Worm (Caenorhabditis elegans) whole organism, L1 larva: ENCODE results near the gene T03F7.5.

Experiments
- C04F5.9 ChIP-seq: sonication (generic microtip); optimal IDR thresholded peaks from 2 replicates; lab custom pipeline; 2016; ENCODE audit warnings: missing genetic modification characterization, missing compliant biosample characterization
- C16A3.4 ChIP-seq: fragments of 150-350 bp; optimal IDR thresholded peaks from 2 replicates; lab custom pipeline; 2014; ENCODE audit warnings: missing biosample characterization, missing genetic modification characterization
- F16B12.6 ChIP-seq: fragments of 150-350 bp; optimal IDR thresholded peaks from 2 replicates; lab custom pipeline; 2014; ENCODE audit warnings: missing biosample characterization, missing genetic modification characterization
- Y116A8C.19 ChIP-seq: sonication (generic microtip); optimal IDR thresholded peaks from 2 replicates; lab custom pipeline; 2016; ENCODE audit warnings: missing compliant biosample characterization, missing genetic modification characterization, borderline replicate concordance
- aha-1 ChIP-seq: fragments of 150-350 bp; optimal IDR thresholded peaks from 2 replicates; lab custom pipeline; 2014; ENCODE audit warnings: missing biosample characterization, missing genetic modification characterization
- aly-2 ChIP-seq: fragments of 150-350 bp; optimal IDR thresholded peaks from 2 replicates; lab custom pipeline; 2014; ENCODE audit warnings: missing biosample characterization, missing genetic modification characterization
- ama-1 ChIP-seq: fragments of 150-350 bp; optimal IDR thresholded peaks from 2 replicates; lab custom pipeline; 2014
- ceh-63 ChIP-seq: fragments of 200-800 bp; sonication (Bioruptor generic); optimal IDR thresholded peaks from 2 replicates; lab custom pipeline; 2018; ENCODE audit warnings: mild to moderate bottlenecking, missing genetic modification characterization, missing compliant biosample characterization
- ceh-8 ChIP-seq: fragments of 200-800 bp; sonication (Bioruptor generic); optimal IDR thresholded peaks from 2 replicates; lab custom pipeline; 2018; ENCODE audit warnings: mild to moderate bottlenecking, missing genetic modification characterization, moderate library complexity, missing compliant biosample characterization
- ceh-88 ChIP-seq: fragments of 200-800 bp; sonication (Bioruptor generic); IDR thresholded peaks from 2 replicates; pipeline ENCODE4 v1.3.6; 2022; ENCODE audit warnings: missing genetic modification characterization, missing compliant biosample characterization
- ceh-90 ChIP-seq: sonication (generic microtip); optimal IDR thresholded peaks from 2 replicates; lab custom pipeline; 2016; ENCODE audit warnings: missing genetic modification characterization, missing compliant biosample characterization
- dsc-1 ChIP-seq: sonication (generic microtip); optimal IDR thresholded peaks from 2 replicates; lab custom pipeline; 2016; ENCODE audit warnings: mild to moderate bottlenecking, missing genetic modification characterization, missing compliant biosample characterization
- efl-3 ChIP-seq: fragments of 200-800 bp; sonication (Bioruptor generic); optimal IDR thresholded peaks from 2 replicates; lab custom pipeline; 2018; ENCODE audit warnings: mild to moderate bottlenecking, missing genetic modification characterization, missing compliant biosample characterization
- elt-3 ChIP-seq, 6 experiments: fragments of 150-350 bp in 1 of 6; sonication (generic microtip); optimal IDR thresholded peaks; 2 replicates each; lab custom pipeline; 2017 to 2018; ENCODE audit warnings: missing biosample characterization in 6 of 6, missing genetic modification characterization in 6 of 6, inconsistent platforms in 1 of 6
- fkh-10 ChIP-seq: sonication (generic microtip); optimal IDR thresholded peaks from 2 replicates; lab custom pipeline; 2017; ENCODE audit warnings: missing biosample characterization, missing genetic modification reagents, missing genetic modification characterization
- fos-1 ChIP-seq: fragments of 150-350 bp; optimal IDR thresholded peaks from 2 replicates; lab custom pipeline; 2014; ENCODE audit warnings: missing biosample characterization, missing genetic modification characterization
- grh-1 ChIP-seq: fragments of 200-800 bp; sonication (Bioruptor generic); IDR thresholded peaks from 2 replicates; pipeline ENCODE4 v1.3.6; 2022; ENCODE audit warnings: missing genetic modification reagents, missing genetic modification characterization, missing compliant biosample characterization
- lin-13 ChIP-seq: fragments of 150-350 bp; optimal IDR thresholded peaks from 2 replicates; lab custom pipeline; 2014; ENCODE audit warnings: missing biosample characterization, missing genetic modification reagents, missing genetic modification characterization
- lin-14 ChIP-seq: fragments of 200-800 bp; sonication (Bioruptor generic); optimal IDR thresholded peaks from 2 replicates; lab custom pipeline; 2018; ENCODE audit warnings: mild to moderate bottlenecking, missing genetic modification characterization, moderate library complexity, missing compliant biosample characterization
- lir-3 ChIP-seq: sonication (generic microtip); optimal IDR thresholded peaks from 2 replicates; lab custom pipeline; 2016; ENCODE audit warnings: mild to moderate bottlenecking, missing genetic modification characterization, moderate library complexity, missing compliant biosample characterization; ENCODE audit not compliant: poor library complexity
- mab-9 ChIP-seq: fragments of 200-800 bp; sonication (Bioruptor generic); IDR thresholded peaks from 2 replicates; pipeline ENCODE4 v1.3.6; 2022; ENCODE audit warnings: missing genetic modification reagents, missing genetic modification characterization, missing compliant biosample characterization
- mdl-1 ChIP-seq, 2 experiments: fragments of 150-350 bp; optimal IDR thresholded peaks; 2 replicates each; lab custom pipeline; 2014 to 2017; ENCODE audit warnings: missing biosample characterization in 2 of 2, missing genetic modification characterization in 2 of 2, inconsistent platforms in 1 of 2
- nhr-11 ChIP-seq: fragments of 150-350 bp; optimal IDR thresholded peaks from 2 replicates; lab custom pipeline; 2014; ENCODE audit warnings: missing biosample characterization, missing genetic modification characterization
- nhr-12 ChIP-seq: sonication (generic microtip); optimal IDR thresholded peaks from 2 replicates; lab custom pipeline; 2017; ENCODE audit warnings: missing biosample characterization, missing genetic modification characterization
- nhr-237 ChIP-seq: fragments of 150-350 bp; optimal IDR thresholded peaks from 2 replicates; lab custom pipeline; 2014; ENCODE audit warnings: missing biosample characterization, missing genetic modification characterization
- nhr-28 ChIP-seq: fragments of 150-350 bp; optimal IDR thresholded peaks from 2 replicates; lab custom pipeline; 2014; ENCODE audit warnings: missing biosample characterization, missing genetic modification characterization
- nhr-47 ChIP-seq: sonication (generic microtip); optimal IDR thresholded peaks from 2 replicates; lab custom pipeline; 2016; ENCODE audit warnings: mild to moderate bottlenecking, missing genetic modification characterization, moderate library complexity, missing compliant biosample characterization
- nhr-71 ChIP-seq: sonication (generic microtip); optimal IDR thresholded peaks from 2 replicates; lab custom pipeline; 2016; ENCODE audit warnings: mild to moderate bottlenecking, missing genetic modification characterization, moderate library complexity, missing compliant biosample characterization
- nhr-77 ChIP-seq: fragments of 150-350 bp; optimal IDR thresholded peaks from 2 replicates; lab custom pipeline; 2014; ENCODE audit warnings: missing biosample characterization, missing genetic modification characterization
- nhr-85 ChIP-seq: sonication (generic microtip); peaks from one replicate; lab custom pipeline; 2016; ENCODE audit warnings: missing genetic modification characterization, inconsistent platforms, missing compliant biosample characterization
- rnt-1 ChIP-seq: sonication (generic microtip); optimal IDR thresholded peaks from 2 replicates; lab custom pipeline; 2016; ENCODE audit warnings: mild to moderate bottlenecking, missing genetic modification characterization, moderate library complexity, missing compliant biosample characterization
- skn-1 ChIP-seq: fragments of 150-350 bp; optimal IDR thresholded peaks from 2 replicates; lab custom pipeline; 2014; ENCODE audit warnings: missing biosample characterization, missing genetic modification characterization
- snpc-4 ChIP-seq: fragments of 150-350 bp; optimal IDR thresholded peaks from 2 replicates; lab custom pipeline; 2014; ENCODE audit warnings: missing biosample characterization, missing genetic modification characterization
- snu-23 ChIP-seq: sonication (generic microtip); optimal IDR thresholded peaks from 2 replicates; lab custom pipeline; 2016; ENCODE audit warnings: missing genetic modification characterization, missing compliant biosample characterization
- sup-37 ChIP-seq: fragments of 200-800 bp; sonication (Bioruptor generic); optimal IDR thresholded peaks from 2 replicates; lab custom pipeline; 2018; ENCODE audit warnings: mild to moderate bottlenecking, missing genetic modification characterization, missing compliant biosample characterization
- swsn-7 ChIP-seq: sonication (generic microtip); optimal IDR thresholded peaks from 2 replicates; lab custom pipeline; 2016; ENCODE audit warnings: missing genetic modification characterization, missing compliant biosample characterization
- tbx-2 ChIP-seq: sonication (generic microtip); optimal IDR thresholded peaks from 2 replicates; lab custom pipeline; 2016; ENCODE audit warnings: missing genetic modification characterization, missing compliant biosample characterization
- unc-130 ChIP-seq: fragments of 150-350 bp; optimal IDR thresholded peaks from 2 replicates; lab custom pipeline; 2017; ENCODE audit warnings: missing biosample characterization, missing genetic modification characterization, inconsistent platforms
- unc-62 ChIP-seq: fragments of 150-350 bp; optimal IDR thresholded peaks from 2 replicates; lab custom pipeline; 2014; ENCODE audit warnings: missing biosample characterization, missing genetic modification reagents, missing genetic modification characterization
- unc-98 ChIP-seq: fragments of 200-800 bp; sonication (Bioruptor generic); IDR thresholded peaks from 2 replicates; pipeline ENCODE4 v1.3.6; 2022; ENCODE audit warnings: missing genetic modification characterization, missing compliant biosample characterization
- xbp-1 ChIP-seq: sonication (generic microtip); optimal IDR thresholded peaks from 2 replicates; lab custom pipeline; 2016; ENCODE audit warnings: missing genetic modification characterization, missing compliant biosample characterization
- ztf-4 ChIP-seq: fragments of 150-350 bp; optimal IDR thresholded peaks from 2 replicates; lab custom pipeline; 2014; ENCODE audit warnings: missing biosample characterization, missing genetic modification characterization

T03F7.5 gene

ce11 chrV:11314025-11314880 lies 15.7 kb upstream of the T03F7.5 start (continued):
- no peak for TF ChIP-seq ceh-63 (GFP tag; lab: Kevin White, UChicago)
- no peak for TF ChIP-seq ceh-90
- TF ChIP-seq nhr-85 (tag; lab: Kevin White, UChicago), result peak; percentile 81
- TF ChIP-seq unc-130 (tag; lab: Kevin White, UChicago), result peak; percentile 56
- TF ChIP-seq snpc-4 (tag; lab: Kevin White, UChicago), result peak; percentile 70
- peak; percentile 25 for TF ChIP-seq aly-2 (tag; lab: Kevin White, UChicago)
- TF ChIP-seq nhr-237 (tag; lab: Kevin White, UChicago), result no peak
- no peak for TF ChIP-seq mab-9 (GFP tag; lab: Robert Waterston, UW)
- peak in 2 of 6 experiments; percentile 77 to 82 for TF ChIP-seq elt-3 (tag; optimal IDR thresholded peaks at IDR 0.05; lab: Kevin White, UChicago)
- TF ChIP-seq sup-37, result peak; percentile 52
- TF ChIP-seq unc-98 (GFP tag; lab: Robert Waterston, UW), result no peak
- peak; percentile 45 for TF ChIP-seq ceh-8
- peak; percentile 64 for TF ChIP-seq efl-3 (GFP tag; lab: Kevin White, UChicago)
- no peak for TF ChIP-seq Y116A8C.19 (tag; lab: Kevin White, UChicago)
- peak; percentile 64 for TF ChIP-seq tbx-2 (tag; lab: Kevin White, UChicago)
- peak; percentile 48 for TF ChIP-seq lir-3 (tag; lab: Kevin White, UChicago)
- no peak for TF ChIP-seq nhr-12 (tag; lab: Kevin White, UChicago)
- TF ChIP-seq snu-23 (GFP tag; lab: Kevin White, UChicago), result peak; percentile 70
- TF ChIP-seq unc-62, result no peak
- peak; percentile 8 for TF ChIP-seq ztf-4 (tag; lab: Kevin White, UChicago)
- no peak for TF ChIP-seq aha-1 (tag; lab: Kevin White, UChicago)
- TF ChIP-seq nhr-47, result peak; percentile 75
- peak; percentile 82 for TF ChIP-seq rnt-1 (tag; lab: Kevin White, UChicago)
- peak; percentile 74 for TF ChIP-seq nhr-77 (tag; lab: Kevin White, UChicago)
- TF ChIP-seq fos-1 (tag; lab: Kevin White, UChicago), result peak; percentile 60
- TF ChIP-seq skn-1 (tag; lab: Kevin White, UChicago), result peak; percentile 66
- TF ChIP-seq nhr-28 (tag; lab: Kevin White, UChicago), result no peak
- TF ChIP-seq dsc-1 (tag; lab: Kevin White, UChicago), result peak; percentile 84
- TF ChIP-seq lin-13 (GFP tag; lab: Kevin White, UChicago), result peak; percentile 59
- no peak for TF ChIP-seq ama-1
- no peak for TF ChIP-seq C04F5.9 (tag; lab: Kevin White, UChicago)
- TF ChIP-seq xbp-1 (tag; lab: Kevin White, UChicago), result peak; percentile 66
- TF ChIP-seq nhr-71 (tag; lab: Kevin White, UChicago), result peak; percentile 80
- no peak for TF ChIP-seq nhr-11 (tag; lab: Kevin White, UChicago)
- peak; percentile 69 for TF ChIP-seq swsn-7 (tag; lab: Kevin White, UChicago)
- peak; percentile 81 for TF ChIP-seq C16A3.4 (tag; lab: Kevin White, UChicago)
- TF ChIP-seq fkh-10 (GFP tag; lab: Kevin White, UChicago), result peak; percentile 7
- TF ChIP-seq ceh-88, result no peak
- peak in 1 of 2 experiments; percentile 85 for TF ChIP-seq mdl-1 (tag; optimal IDR thresholded peaks at IDR 0.05; lab: Kevin White, UChicago)

- peak; percentile 19 for TF ChIP-seq nhr-85 (tag; lab: Kevin White, UChicago)
- no peak for TF ChIP-seq F16B12.6 (tag; lab: Kevin White, UChicago)
- no peak for TF ChIP-seq efl-3 (GFP tag; lab: Kevin White, UChicago)
- peak; percentile 53; the same call in 1 of the 2 replicates for TF ChIP-seq grh-1
- TF ChIP-seq lin-14 (GFP tag; lab: Kevin White, UChicago), result peak; percentile 16
These were observed 14.4 kb upstream of the T03F7.5 start for ce11 chrV:11312904-11313303.
